Fruit fly (Drosophila melanogaster): ENCODE data around the gene CG32579.

Gene CG32579

dm6 chrX:16320197-16320921 is 2.7 kb upstream of the CG32579 start, which contains the start of gene Cyp1:
Gene Cyp1 (minus strand): TSS chrX:16320370.
- TF ChIP-seq Dll (optimal IDR thresholded peaks at IDR 0.05) (no peak), CG8478 (optimal IDR thresholded peaks at IDR 0.05) (no peak), pan (optimal IDR thresholded peaks at IDR 0.05) (no peak), usp (GFP tag; optimal IDR thresholded peaks at IDR 0.05) (no peak), psq (optimal IDR thresholded peaks at IDR 0.05) (no peak), EcR (GFP tag; optimal IDR thresholded peaks at IDR 0.05) (no peak)

dm6 chrX:16321037-16321436 is 2.0 kb upstream of the CG32579 start:
- TF ChIP-seq usp (GFP tag; optimal IDR thresholded peaks at IDR 0.05) (no peak), psq (optimal IDR thresholded peaks at IDR 0.05) (no peak), CG8478 (optimal IDR thresholded peaks at IDR 0.05) (no peak), pan (optimal IDR thresholded peaks at IDR 0.05) (no peak), Dll (optimal IDR thresholded peaks at IDR 0.05) (no peak), EcR (GFP tag; optimal IDR thresholded peaks at IDR 0.05) (no peak)

dm6 chrX:16323536-16323935 is 450 bp downstream of the CG32579 start:
- TF ChIP-seq EcR (GFP tag; optimal IDR thresholded peaks at IDR 0.05) (no peak), psq (optimal IDR thresholded peaks at IDR 0.05) (no peak), usp (GFP tag; optimal IDR thresholded peaks at IDR 0.05) (no peak), pan (optimal IDR thresholded peaks at IDR 0.05) (no peak), CG8478 (optimal IDR thresholded peaks at IDR 0.05) (no peak), Dll (optimal IDR thresholded peaks at IDR 0.05) (no peak)

- TF ChIP-seq CG8478 (optimal IDR thresholded peaks at IDR 0.05) (no peak), usp (GFP tag; optimal IDR thresholded peaks at IDR 0.05) (no peak), psq (optimal IDR thresholded peaks at IDR 0.05) (no peak), pan (optimal IDR thresholded peaks at IDR 0.05) (no peak), EcR (GFP tag; optimal IDR thresholded peaks at IDR 0.05) (no peak), Dll (optimal IDR thresholded peaks at IDR 0.05) (no peak)
Measured at dm6 chrX:16325472-16325871, 2.4 kb downstream of the CG32579 start, which contains the start of gene CalpC. Gene CalpC (plus strand): TSS chrX:16325763.

- TF ChIP-seq EcR (GFP tag; optimal IDR thresholded peaks at IDR 0.05) = no peak
Measured at dm6 chrX:16330659-16331058, 7.6 kb downstream of the CG32579 start, which contains the start of gene CG9919. Gene CG9919 (minus strand): TSS chrX:16330759.

- no peak for TF ChIP-seq Dll (optimal IDR thresholded peaks at IDR 0.05)
- no peak for TF ChIP-seq EcR (GFP tag; optimal IDR thresholded peaks at IDR 0.05)
- no peak for TF ChIP-seq usp (GFP tag; optimal IDR thresholded peaks at IDR 0.05)
- no peak for TF ChIP-seq psq (optimal IDR thresholded peaks at IDR 0.05)
- no peak for TF ChIP-seq pan (optimal IDR thresholded peaks at IDR 0.05)
Measured at dm6 chrX:16331562-16332233, 8.6 kb downstream of the CG32579 start.

dm6 chrX:16332615-16333288 is 9.7 kb downstream of the CG32579 start:
- TF ChIP-seq CG8478 (optimal IDR thresholded peaks at IDR 0.05) (no peak), Dll (optimal IDR thresholded peaks at IDR 0.05) (no peak), usp (GFP tag; optimal IDR thresholded peaks at IDR 0.05) (no peak), pan (optimal IDR thresholded peaks at IDR 0.05) (no peak), EcR (GFP tag; optimal IDR thresholded peaks at IDR 0.05) (no peak), psq (optimal IDR thresholded peaks at IDR 0.05) (no peak)

- no peak for TF ChIP-seq EcR (GFP tag; optimal IDR thresholded peaks at IDR 0.05)
- TF ChIP-seq psq (optimal IDR thresholded peaks at IDR 0.05) = no peak
- TF ChIP-seq pan (optimal IDR thresholded peaks at IDR 0.05) = no peak
- TF ChIP-seq Dll (optimal IDR thresholded peaks at IDR 0.05) = no peak
- TF ChIP-seq CG8478 (optimal IDR thresholded peaks at IDR 0.05) = no peak
- no peak for TF ChIP-seq usp (GFP tag; optimal IDR thresholded peaks at IDR 0.05)
Measured at dm6 chrX:16333434-16334141, 10.5 kb downstream of the CG32579 start, which contains the start of the genes CG9921 and Dsp1. Gene CG9921 (minus strand): TSS chrX:16333600. Gene Dsp1 (plus strand): TSS chrX:16333612.

dm6 chrX:16334251-16334860 is 11.3 kb downstream of the CG32579 start:
- TF ChIP-seq EcR (GFP tag; optimal IDR thresholded peaks at IDR 0.05) = no peak
- no peak for TF ChIP-seq psq (optimal IDR thresholded peaks at IDR 0.05)
- TF ChIP-seq usp (GFP tag; optimal IDR thresholded peaks at IDR 0.05) = no peak
- TF ChIP-seq Dll (optimal IDR thresholded peaks at IDR 0.05) = no peak
- TF ChIP-seq pan (optimal IDR thresholded peaks at IDR 0.05) = no peak
- TF ChIP-seq CG8478 (optimal IDR thresholded peaks at IDR 0.05) = no peak

dm6 chrX:16335107-16335642 is 12.1 kb downstream of the CG32579 start:
- TF ChIP-seq pan (optimal IDR thresholded peaks at IDR 0.05) = no peak
- no peak for TF ChIP-seq psq (optimal IDR thresholded peaks at IDR 0.05)
- TF ChIP-seq Dll (optimal IDR thresholded peaks at IDR 0.05) = no peak
- TF ChIP-seq CG8478 (optimal IDR thresholded peaks at IDR 0.05) = no peak
- TF ChIP-seq usp (GFP tag; optimal IDR thresholded peaks at IDR 0.05) = no peak
- TF ChIP-seq EcR (GFP tag; optimal IDR thresholded peaks at IDR 0.05) = no peak

dm6 chrX:16350062-16350461 is 27.0 kb downstream of the CG32579 start, which contains the start of gene sl:
Gene sl (plus strand): TSS chrX:16350315.
- TF ChIP-seq EcR (GFP tag; optimal IDR thresholded peaks at IDR 0.05) = no peak
- TF ChIP-seq pan (optimal IDR thresholded peaks at IDR 0.05) = no peak
- no peak for TF ChIP-seq psq (optimal IDR thresholded peaks at IDR 0.05)
- no peak for TF ChIP-seq CG8478 (optimal IDR thresholded peaks at IDR 0.05)
- TF ChIP-seq Dll (optimal IDR thresholded peaks at IDR 0.05) = no peak
